Worm (Caenorhabditis elegans): ENCODE results near the gene metl-6.

Gene metl-6

DNA sequence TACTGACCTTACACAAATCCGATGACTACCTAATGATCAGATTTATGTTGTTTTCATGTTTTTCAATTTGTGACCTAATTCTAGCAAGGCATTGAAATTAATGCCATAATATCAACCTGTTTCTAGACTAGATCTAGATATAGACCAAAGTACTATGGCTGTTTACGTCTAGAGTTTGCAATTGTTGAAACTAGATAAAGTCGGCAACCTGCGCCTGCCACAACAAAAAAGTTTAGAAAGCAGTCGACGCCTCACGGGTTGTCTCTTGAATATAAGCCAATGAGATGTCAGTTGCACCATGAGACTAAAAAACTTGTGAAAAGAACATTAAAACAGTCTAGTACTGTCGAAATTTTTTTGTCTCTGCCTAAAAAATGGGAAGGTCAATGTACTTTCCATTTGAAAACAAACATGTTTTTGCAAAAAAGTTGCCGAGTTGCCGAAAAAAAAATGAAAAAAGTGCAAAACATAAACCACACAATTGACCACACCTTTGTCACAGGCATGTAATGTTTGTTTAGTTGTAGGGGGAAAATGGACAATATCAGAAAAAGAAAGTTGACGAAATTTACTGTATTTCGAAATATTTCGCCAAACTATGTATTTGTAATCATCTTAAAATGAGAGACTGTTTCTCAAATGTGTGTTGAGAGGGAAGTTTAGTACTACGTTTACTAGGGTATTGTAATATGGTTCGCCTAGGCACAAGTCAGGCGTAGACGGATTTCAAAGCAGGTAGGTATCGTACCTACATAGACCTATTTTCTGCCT, 42.3 kb downstream of the metl-6 start:
- TF ChIP-seq blmp-1 (tag; optimal IDR thresholded peaks at IDR 0.05) (no peak), sem-2 (GFP tag; optimal IDR thresholded peaks at IDR 0.05) (no peak), unc-62 (GFP tag; optimal IDR thresholded peaks at IDR 0.05) (no peak), bed-3 (GFP tag; optimal IDR thresholded peaks at IDR 0.05) (no peak), M03D4.4 (tag; optimal IDR thresholded peaks at IDR 0.05) (no peak), tbx-8 (GFP tag; optimal IDR thresholded peaks at IDR 0.05) (no peak), unc-39 (tag; optimal IDR thresholded peaks at IDR 0.05) (no peak), lsy-2 (tag; optimal IDR thresholded peaks at IDR 0.05) (no peak)

DNA sequence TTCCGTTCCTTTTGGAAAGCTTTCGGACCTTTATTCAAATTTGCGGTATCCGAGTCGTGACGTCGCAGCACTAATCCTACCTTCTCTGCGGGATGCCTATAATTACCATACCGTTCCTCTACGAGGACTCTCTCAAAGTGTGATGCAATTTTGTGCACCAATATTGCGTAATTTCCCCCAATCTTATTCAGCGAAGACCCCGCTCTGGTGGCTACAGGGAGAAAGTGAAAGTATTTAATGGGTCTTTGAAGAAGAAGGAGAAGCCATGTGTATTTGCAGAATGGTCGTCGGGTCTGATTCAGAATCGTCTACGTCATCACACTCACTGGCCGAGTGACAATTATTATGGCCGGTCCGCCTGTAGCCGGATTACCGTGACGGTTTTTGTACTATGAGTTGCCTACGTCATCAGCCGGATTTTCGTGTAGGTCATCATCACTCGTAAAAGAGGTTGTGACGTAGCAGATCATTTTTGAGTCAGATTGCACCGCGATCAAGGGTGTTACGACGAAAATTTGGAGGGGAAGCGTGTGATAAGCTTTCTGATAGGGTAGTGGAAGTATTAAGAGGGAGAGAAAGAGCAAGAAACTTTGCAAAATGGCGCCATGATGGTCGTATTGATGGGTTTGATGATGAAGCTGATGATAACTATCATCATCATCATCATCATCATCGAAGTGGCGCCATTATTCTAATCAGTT, 45.2 kb downstream of the metl-6 start:
- TF ChIP-seq zip-8 (tag; optimal IDR thresholded peaks at IDR 0.05) (peak; percentile 97), cnd-1 (tag; optimal IDR thresholded peaks at IDR 0.05) (no peak), ztf-11 (tag; optimal IDR thresholded peaks at IDR 0.05) (peak; percentile 3), sptf-1 (tag; optimal IDR thresholded peaks at IDR 0.05) (peak; percentile 6), nhr-2 (tag; optimal IDR thresholded peaks at IDR 0.05) (peak; percentile 84), sem-2 (GFP tag; optimal IDR thresholded peaks at IDR 0.05) (no peak), snpc-4 (tag; optimal IDR thresholded peaks at IDR 0.05) (no peak), M03D4.4 (tag; optimal IDR thresholded peaks at IDR 0.05) (no peak), elt-1 (tag; optimal IDR thresholded peaks at IDR 0.05; ENCODE audit: borderline replicate concordance, insufficient read depth) (no peak)

DNA sequence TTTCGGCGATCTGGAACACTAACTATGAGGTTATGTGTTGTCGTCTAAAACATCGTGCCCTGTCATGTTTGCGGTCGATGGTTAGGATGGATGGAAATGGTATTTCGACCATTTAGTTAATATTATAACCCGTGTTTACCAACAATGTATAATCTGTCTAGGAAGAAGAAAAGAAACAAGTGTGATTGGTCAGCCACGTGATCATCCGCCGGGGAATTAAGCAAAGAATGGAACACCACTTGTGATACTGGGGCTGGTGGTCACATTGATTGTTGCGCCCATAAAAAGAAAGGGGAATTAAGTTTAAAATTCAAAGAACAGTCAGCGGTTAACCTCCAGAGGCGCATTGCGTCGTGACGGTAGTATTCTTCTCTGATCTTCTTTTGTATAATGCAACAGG, 45.9 kb downstream of the metl-6 start:
- TF ChIP-seq ceh-83 (GFP tag; optimal IDR thresholded peaks at IDR 0.05) (no peak), elt-3 (tag; optimal IDR thresholded peaks at IDR 0.05) (no peak), nhr-28 (tag; optimal IDR thresholded peaks at IDR 0.05) (no peak), pha-4 (tag; optimal IDR thresholded peaks at IDR 0.05) (no peak), ces-1 (GFP tag; optimal IDR thresholded peaks at IDR 0.05) (no peak), nhr-76 (tag; optimal IDR thresholded peaks at IDR 0.05) (no peak), zip-8 (tag; optimal IDR thresholded peaks at IDR 0.05) (no peak), unc-39 (tag; optimal IDR thresholded peaks at IDR 0.05) (no peak), ceh-39 (tag; optimal IDR thresholded peaks at IDR 0.05) (no peak)

DNA sequence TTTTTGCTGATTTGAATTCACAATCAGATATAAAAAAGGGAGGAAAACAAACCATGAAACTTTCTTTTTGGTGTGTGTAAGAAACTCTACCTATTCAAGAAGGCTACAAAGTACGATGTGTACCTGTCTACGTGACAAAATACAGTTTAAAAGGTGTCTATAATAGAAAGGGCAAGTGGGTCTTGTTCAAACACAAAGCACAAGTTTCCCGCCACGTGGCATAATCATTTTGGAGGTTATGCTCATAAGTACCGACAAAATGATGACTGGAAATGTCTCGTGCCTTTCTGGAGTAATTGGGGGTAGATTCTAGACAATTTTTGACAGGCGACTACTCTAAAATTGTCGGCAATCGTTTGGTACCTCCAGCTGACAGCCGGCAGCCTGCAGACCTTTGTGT, 46.6 kb downstream of the metl-6 start:
- TF ChIP-seq sem-2 (GFP tag; optimal IDR thresholded peaks at IDR 0.05) = no peak
- TF ChIP-seq M03D4.4 (tag; optimal IDR thresholded peaks at IDR 0.05) = no peak
- TF ChIP-seq zip-8 (tag; optimal IDR thresholded peaks at IDR 0.05) = no peak
- no peak for TF ChIP-seq ceh-43 (GFP tag; optimal IDR thresholded peaks at IDR 0.05)
- no peak for TF ChIP-seq nhr-28 (tag; optimal IDR thresholded peaks at IDR 0.05)

DNA sequence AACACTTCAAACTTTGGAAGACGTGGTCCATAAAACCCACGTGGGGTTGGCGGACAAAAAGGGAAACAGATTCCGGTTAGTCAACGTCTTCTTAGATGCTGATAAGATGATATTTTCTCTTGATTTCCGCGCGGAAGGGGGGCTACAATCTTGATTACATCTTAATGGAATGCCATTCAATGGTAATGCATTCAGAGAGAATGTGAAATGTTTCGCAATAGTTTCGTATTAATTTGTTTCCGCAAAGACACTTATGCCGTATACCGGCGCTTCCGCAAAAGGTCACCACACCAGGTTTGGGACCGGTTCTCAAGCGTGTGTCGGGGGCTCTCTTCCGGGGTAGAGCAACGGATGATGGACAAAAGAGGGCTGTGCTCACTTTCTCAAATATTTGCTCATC, 47.0 kb downstream of the metl-6 start:
- TF ChIP-seq ceh-39 (tag; optimal IDR thresholded peaks at IDR 0.05) (no peak), blmp-1 (tag; optimal IDR thresholded peaks at IDR 0.05) (no peak), elt-3 (tag; optimal IDR thresholded peaks at IDR 0.05) (peak; percentile 68), elt-1 (tag; optimal IDR thresholded peaks at IDR 0.05; ENCODE audit: borderline replicate concordance, insufficient read depth) (peak; percentile 43)

DNA sequence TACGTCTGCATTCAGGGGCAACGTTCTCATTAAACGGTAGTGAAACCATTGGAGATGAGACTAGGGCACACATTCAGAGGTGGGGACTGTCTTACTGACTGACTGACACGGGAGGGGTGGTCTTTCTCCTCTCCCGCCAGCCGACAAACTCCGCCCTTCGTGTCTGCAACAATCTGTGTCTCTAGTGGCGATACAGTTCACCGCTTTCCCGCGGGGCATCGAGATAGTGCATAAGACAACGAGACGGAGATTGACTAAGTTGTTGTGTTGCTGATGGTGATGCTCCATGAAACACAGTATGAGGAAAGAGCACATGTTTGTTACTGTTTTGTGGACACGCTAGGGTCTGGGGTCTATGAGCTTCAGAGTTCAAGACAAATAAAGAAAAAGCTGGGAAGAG, 48.1 kb downstream of the metl-6 start:
- TF ChIP-seq pha-4 (tag; optimal IDR thresholded peaks at IDR 0.05) (peak; percentile 5), unc-39 (tag; optimal IDR thresholded peaks at IDR 0.05) (no peak)

DNA sequence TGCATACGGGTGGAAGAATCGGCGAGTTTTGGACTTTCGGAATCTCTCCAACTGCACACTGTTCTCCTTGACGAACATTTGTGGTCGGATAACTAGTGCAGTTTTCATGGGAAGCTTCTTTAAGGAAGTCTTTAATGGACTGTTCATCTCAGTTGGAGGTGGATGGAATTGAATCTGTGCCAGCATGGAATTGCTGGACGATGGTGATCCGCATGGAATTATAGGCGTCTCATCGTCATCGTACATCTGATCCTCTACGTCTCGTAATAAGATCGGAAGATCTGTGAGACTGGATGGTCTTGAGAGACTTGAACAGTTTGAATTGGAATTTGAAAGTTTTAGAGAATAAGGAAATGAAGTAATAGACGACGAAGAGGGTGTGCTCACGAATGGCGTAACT, 48.5 kb downstream of the metl-6 start:
- no peak for TF ChIP-seq mep-1 (tag; optimal IDR thresholded peaks at IDR 0.05)
- TF ChIP-seq hlh-1 (tag; optimal IDR thresholded peaks at IDR 0.05) = no peak
- TF ChIP-seq sem-2 (GFP tag; optimal IDR thresholded peaks at IDR 0.05) = no peak
- no peak for TF ChIP-seq unc-120 (tag; optimal IDR thresholded peaks at IDR 0.05; ENCODE audit: poor library complexity, severe bottlenecking)
- TF ChIP-seq mls-2 (tag; optimal IDR thresholded peaks at IDR 0.05) = no peak
- TF ChIP-seq nhr-76 (tag; optimal IDR thresholded peaks at IDR 0.05) = no peak
- TF ChIP-seq blmp-1 (tag; optimal IDR thresholded peaks at IDR 0.05) = no peak
- TF ChIP-seq ceh-43 (GFP tag; optimal IDR thresholded peaks at IDR 0.05) = no peak
- TF ChIP-seq flh-1 (GFP tag; optimal IDR thresholded peaks at IDR 0.05) = no peak
- TF ChIP-seq M03D4.4 (tag; optimal IDR thresholded peaks at IDR 0.05) = no peak
- TF ChIP-seq ceh-83 (GFP tag; optimal IDR thresholded peaks at IDR 0.05) = no peak
- TF ChIP-seq elt-3 (tag; optimal IDR thresholded peaks at IDR 0.05) = no peak
- TF ChIP-seq ham-2 (GFP tag; optimal IDR thresholded peaks at IDR 0.05) = no peak
- no peak for TF ChIP-seq snpc-4 (tag; optimal IDR thresholded peaks at IDR 0.05)
- no peak for TF ChIP-seq nhr-28 (tag; optimal IDR thresholded peaks at IDR 0.05)
